Fruit fly (Drosophila melanogaster) whole organism: ENCODE data around the gene CG33262.

ENCODE experiments used
- CG8478 ChIP-seq: fragments of >200 bp; optimal IDR thresholded peaks from 2 replicates; lab custom pipeline; 2018; ENCODE audit warnings: inconsistent platforms
- Dll ChIP-seq: fragments of >200 bp; optimal IDR thresholded peaks from 2 replicates; lab custom pipeline; 2017
- EcR ChIP-seq, 2 experiments: fragments of >200 bp; optimal IDR thresholded peaks; 2 replicates each; lab custom pipeline; 2017; ENCODE audit warnings: missing biosample characterization in 2 of 2, missing genetic modification characterization in 2 of 2, missing genetic modification reagents in 2 of 2
- pan ChIP-seq: fragments of >200 bp; optimal IDR thresholded peaks from 2 replicates; lab custom pipeline; 2017
- psq ChIP-seq: fragments of >200 bp; optimal IDR thresholded peaks from 2 replicates; lab custom pipeline; 2017
- usp ChIP-seq: fragments of >200 bp; optimal IDR thresholded peaks from 2 replicates; lab custom pipeline; 2017; ENCODE audit warnings: missing biosample characterization, missing genetic modification characterization, mixed read lengths

dm6 chr3L:13134906-13135305 is 1.2 kb upstream of the CG33262 start:
- TF ChIP-seq CG8478 (no peak), pan (lab: Kevin White, UChicago) (no peak), psq (lab: Kevin White, UChicago) (no peak), Dll (lab: Kevin White, UChicago) (no peak), usp (no peak), EcR (GFP tag; optimal IDR thresholded peaks at IDR 0.05; lab: Kevin White, UChicago) (no peak)
